Worm (Caenorhabditis elegans) whole organism, young adult: ENCODE results near the gene C16C10.9.
A peak's percentile ranks its signal among the peaks of the same experiment; 100 is the strongest.

ENCODE experiments used
- B0019.2 ChIP-seq: fragments of 200-800 bp; sonication (Bioruptor generic); conservative IDR thresholded peaks from 2 replicates; pipeline ENCODE4 v1.3.6; 2022; ENCODE audit warnings: missing genetic modification reagents, missing genetic modification characterization, missing compliant biosample characterization
- B0336.3 ChIP-seq: fragments of 200-800 bp; sonication (Bioruptor generic); IDR thresholded peaks from 2 replicates; pipeline ENCODE4 v1.3.6; 2022; ENCODE audit warnings: missing genetic modification characterization, missing compliant biosample characterization
- C17E4.6 ChIP-seq: fragments of 200-800 bp; sonication (Bioruptor generic); IDR thresholded peaks from 2 replicates; pipeline ENCODE4 v1.3.6; 2022; ENCODE audit warnings: missing genetic modification reagents, missing genetic modification characterization, missing compliant biosample characterization
- D2030.7 ChIP-seq: fragments of 200-800 bp; sonication (Bioruptor generic); IDR thresholded peaks from 2 replicates; pipeline ENCODE4 v1.3.6; 2022; ENCODE audit warnings: missing genetic modification reagents, missing genetic modification characterization, missing compliant biosample characterization
- F23B12.7 ChIP-seq: sonication (generic microtip); optimal IDR thresholded peaks from 2 replicates; lab custom pipeline; 2017; ENCODE audit warnings: missing genetic modification characterization, mild to moderate bottlenecking, missing compliant biosample characterization, antibody characterized with exemption, moderate library complexity; ENCODE audit not compliant: insufficient read depth
- F37B4.10 ChIP-seq: fragments of 200-800 bp; sonication (Bioruptor generic); IDR thresholded peaks from 2 replicates; pipeline ENCODE4 v1.3.6; 2022; ENCODE audit warnings: missing genetic modification characterization, missing compliant biosample characterization
- F49E8.2 ChIP-seq: sonication (generic microtip); optimal IDR thresholded peaks from 3 replicates; lab custom pipeline; 2017; ENCODE audit warnings: missing genetic modification characterization, mild to moderate bottlenecking, missing compliant biosample characterization, antibody characterized with exemption, moderate library complexity; ENCODE audit not compliant: insufficient read depth
- F52B5.7 ChIP-seq: sonication (generic microtip); optimal IDR thresholded peaks from 2 replicates; lab custom pipeline; 2016; ENCODE audit warnings: mild to moderate bottlenecking, missing genetic modification characterization, missing compliant biosample characterization
- T07F8.4 ChIP-seq: sonication (generic microtip); optimal IDR thresholded peaks from 2 replicates; lab custom pipeline; 2016; ENCODE audit warnings: mild to moderate bottlenecking, missing genetic modification characterization, moderate library complexity, missing compliant biosample characterization
- Y53G8AR.9 ChIP-seq: fragments of 200-800 bp; sonication (Bioruptor generic); conservative IDR thresholded peaks from 2 replicates; pipeline ENCODE4 v1.3.6; 2022; ENCODE audit warnings: missing genetic modification reagents, missing genetic modification characterization, missing compliant biosample characterization
- Y56A3A.18 ChIP-seq: fragments of 200-800 bp; sonication (Bioruptor generic); IDR thresholded peaks from 2 replicates; pipeline ENCODE4 v1.3.6; 2022; ENCODE audit warnings: missing genetic modification reagents, missing genetic modification characterization, missing compliant biosample characterization
- akir-1 ChIP-seq: fragments of 200-800 bp; sonication (Bioruptor generic); optimal IDR thresholded peaks from 2 replicates; lab custom pipeline; 2018; ENCODE audit warnings: mild to moderate bottlenecking, missing genetic modification characterization, moderate library complexity, missing compliant biosample characterization
- ama-1 ChIP-seq, 3 experiments: fragments of 150-350 bp in 1 of 3; sonication (generic microtip) in 2 of 3; optimal IDR thresholded peaks; 2 replicates each; lab custom pipeline; 2014 to 2018; ENCODE audit warnings: missing biosample characterization in 2 of 3, missing genetic modification characterization in 2 of 3, missing genetic modification reagents in 2 of 3
- aptf-2 ChIP-seq: fragments of 200-800 bp; sonication (Bioruptor generic); conservative IDR thresholded peaks from 2 replicates; pipeline ENCODE4 v1.3.6; 2022; ENCODE audit warnings: missing genetic modification reagents, missing genetic modification characterization, missing compliant biosample characterization
- aptf-3 ChIP-seq: fragments of 200-800 bp; sonication (Bioruptor generic); IDR thresholded peaks from 2 replicates; pipeline ENCODE4 v1.3.6; 2022; ENCODE audit warnings: missing genetic modification characterization, missing compliant biosample characterization
- atf-7 ChIP-seq: sonication (generic microtip); optimal IDR thresholded peaks from 2 replicates; lab custom pipeline; 2017; ENCODE audit warnings: mild to moderate bottlenecking, missing genetic modification characterization, missing compliant biosample characterization
- attf-5 ChIP-seq: fragments of 200-800 bp; sonication (Bioruptor generic); optimal IDR thresholded peaks from 2 replicates; lab custom pipeline; 2018; ENCODE audit warnings: mild to moderate bottlenecking, missing genetic modification characterization, missing compliant biosample characterization
- bed-1 ChIP-seq: fragments of 200-800 bp; sonication (Bioruptor generic); IDR thresholded peaks from 2 replicates; pipeline ENCODE4 v1.3.6; 2022; ENCODE audit warnings: missing genetic modification reagents, missing genetic modification characterization, missing compliant biosample characterization
- chd-7 ChIP-seq: sonication (generic microtip); optimal IDR thresholded peaks from 2 replicates; lab custom pipeline; 2016; ENCODE audit warnings: mild to moderate bottlenecking, missing genetic modification characterization, moderate library complexity, missing compliant biosample characterization
- die-1 ChIP-seq: sonication (generic microtip); optimal IDR thresholded peaks from 2 replicates; lab custom pipeline; 2016; ENCODE audit warnings: missing genotype, mild to moderate bottlenecking, missing genetic modification characterization, missing compliant biosample characterization
- dox-1 ChIP-seq: fragments of 200-800 bp; sonication (Bioruptor generic); IDR thresholded peaks from 2 replicates; pipeline ENCODE4 v1.3.6; 2022; ENCODE audit warnings: missing genetic modification reagents, missing genetic modification characterization, missing compliant biosample characterization
- dpff-1 ChIP-seq: sonication (generic microtip); optimal IDR thresholded peaks from 2 replicates; lab custom pipeline; 2017; ENCODE audit warnings: mild to moderate bottlenecking, missing genetic modification characterization, missing compliant biosample characterization
- efl-1 ChIP-seq: fragments of 150-350 bp; optimal IDR thresholded peaks from 2 replicates; lab custom pipeline; 2014; ENCODE audit warnings: missing biosample characterization, missing genetic modification reagents, missing genetic modification characterization
- fkh-3 ChIP-seq: sonication (generic microtip); optimal IDR thresholded peaks from 2 replicates; lab custom pipeline; 2016; ENCODE audit warnings: mild to moderate bottlenecking, missing genetic modification characterization, missing compliant biosample characterization
- gei-17 ChIP-seq: fragments of 200-800 bp; sonication (Bioruptor generic); optimal IDR thresholded peaks from 2 replicates; lab custom pipeline; 2018; ENCODE audit warnings: mild to moderate bottlenecking, missing genetic modification characterization, missing compliant biosample characterization
- hlh-26 ChIP-seq: fragments of 200-800 bp; sonication (Bioruptor generic); conservative IDR thresholded peaks from 2 replicates; pipeline ENCODE4 v1.3.6; 2022; ENCODE audit warnings: missing genetic modification reagents, missing genetic modification characterization, missing compliant biosample characterization
- hmg-20 ChIP-seq: fragments of 200-800 bp; sonication (Bioruptor generic); IDR thresholded peaks from 2 replicates; pipeline ENCODE4 v1.3.6; 2022; ENCODE audit warnings: missing genetic modification reagents, missing genetic modification characterization, missing compliant biosample characterization
- hsf-1 ChIP-seq: fragments of 200-800 bp; sonication (Bioruptor generic); IDR thresholded peaks from 2 replicates; pipeline ENCODE4 v1.3.6; 2022; ENCODE audit warnings: missing genetic modification reagents, missing genetic modification characterization, missing compliant biosample characterization
- lin-26 ChIP-seq: fragments of 200-800 bp; sonication (Bioruptor generic); IDR thresholded peaks from 2 replicates; pipeline ENCODE4 v1.3.6; 2022; ENCODE audit warnings: missing genetic modification reagents, missing genetic modification characterization, missing compliant biosample characterization
- lsl-1 ChIP-seq: fragments of 200-800 bp; sonication (Bioruptor generic); optimal IDR thresholded peaks from 2 replicates; lab custom pipeline; 2018; ENCODE audit warnings: mild to moderate bottlenecking, missing genetic modification characterization, moderate library complexity, missing compliant biosample characterization
- madf-10 ChIP-seq: sonication (generic microtip); optimal IDR thresholded peaks from 2 replicates; lab custom pipeline; 2016; ENCODE audit warnings: mild to moderate bottlenecking, missing genetic modification characterization, missing compliant biosample characterization
- mes-4 ChIP-seq: sonication (generic microtip); optimal IDR thresholded peaks from 2 replicates; lab custom pipeline; 2016; ENCODE audit warnings: missing genotype, missing genetic modification characterization, missing compliant biosample characterization
- mxl-1 ChIP-seq: sonication (generic microtip); optimal IDR thresholded peaks from 2 replicates; lab custom pipeline; 2016; ENCODE audit warnings: missing genetic modification characterization, missing compliant biosample characterization
- nfya-2 ChIP-seq: fragments of 200-800 bp; sonication (Bioruptor generic); IDR thresholded peaks from 2 replicates; pipeline ENCODE4 v1.3.6; 2022; ENCODE audit warnings: missing genetic modification reagents, missing genetic modification characterization, missing compliant biosample characterization
- nfyb-1 ChIP-seq: fragments of 200-800 bp; sonication (Bioruptor generic); IDR thresholded peaks from 2 replicates; pipeline ENCODE4 v1.3.6; 2022; ENCODE audit warnings: missing genetic modification reagents, missing genetic modification characterization, missing compliant biosample characterization
- nhr-120 ChIP-seq: fragments of 200-800 bp; sonication (Bioruptor generic); IDR thresholded peaks from 2 replicates; pipeline ENCODE4 v1.3.6; 2022; ENCODE audit warnings: missing genetic modification characterization, missing compliant biosample characterization
- nhr-179 ChIP-seq: sonication (generic microtip); optimal IDR thresholded peaks from 2 replicates; lab custom pipeline; 2016; ENCODE audit warnings: mild to moderate bottlenecking, missing genetic modification characterization, missing compliant biosample characterization
- pbrm-1 ChIP-seq: fragments of 200-800 bp; sonication (Bioruptor generic); IDR thresholded peaks from 2 replicates; pipeline ENCODE4 v1.3.6; 2022; ENCODE audit warnings: missing genetic modification reagents, missing genetic modification characterization, missing compliant biosample characterization
- rcor-1 ChIP-seq: fragments of 200-800 bp; sonication (Bioruptor generic); IDR thresholded peaks from 2 replicates; pipeline ENCODE4 v1.3.6; 2022; ENCODE audit warnings: missing genetic modification reagents, missing genetic modification characterization, missing compliant biosample characterization
- rec-8 ChIP-seq, 2 experiments: sonication (generic microtip); optimal IDR thresholded peaks; 2 replicates each; lab custom pipeline; 2016; ENCODE audit warnings: mild to moderate bottlenecking in 2 of 2, missing genetic modification characterization in 2 of 2, missing genetic modification reagents in 2 of 2, missing genotype in 2 of 2, missing biosample characterization in 1 of 2, missing compliant biosample characterization in 1 of 2, moderate library complexity in 1 of 2
- sea-2 ChIP-seq: fragments of 200-800 bp; sonication (Bioruptor generic); IDR thresholded peaks from 2 replicates; pipeline ENCODE4 v1.3.6; 2022; ENCODE audit warnings: missing genetic modification characterization, missing compliant biosample characterization
- snpc-4 ChIP-seq, 5 experiments: fragments of 150-350 bp in 1 of 5; sonication (generic microtip) in 4 of 5; optimal IDR thresholded peaks; 2 replicates each; lab custom pipeline; 2014 to 2018; ENCODE audit warnings: missing genetic modification characterization in 5 of 5, missing biosample characterization in 3 of 5, antibody characterized with exemption in 2 of 5, mild to moderate bottlenecking in 2 of 5, missing compliant biosample characterization in 2 of 5, missing genotype in 2 of 5, moderate library complexity in 2 of 5, missing genetic modification reagents in 1 of 5
- tlf-1 ChIP-seq: fragments of 200-800 bp; sonication (Bioruptor generic); optimal IDR thresholded peaks from 2 replicates; lab custom pipeline; 2018; ENCODE audit warnings: mild to moderate bottlenecking, missing genetic modification characterization, missing compliant biosample characterization
- unc-130 ChIP-seq: sonication (generic microtip); optimal IDR thresholded peaks from 2 replicates; lab custom pipeline; 2016; ENCODE audit warnings: missing genetic modification reagents, missing genetic modification characterization, missing compliant biosample characterization
- xnd-1 ChIP-seq: sonication (generic microtip); optimal IDR thresholded peaks from 2 replicates; lab custom pipeline; 2016; ENCODE audit warnings: missing genotype, missing genetic modification reagents, missing genetic modification characterization, missing compliant biosample characterization
- zfh-2 ChIP-seq: fragments of 200-800 bp; sonication (Bioruptor generic); conservative IDR thresholded peaks from 2 replicates; pipeline ENCODE4 v1.3.6; 2022; ENCODE audit warnings: missing genetic modification reagents, missing genetic modification characterization, missing compliant biosample characterization
- ztf-25 ChIP-seq: fragments of 200-800 bp; sonication (Bioruptor generic); IDR thresholded peaks from 2 replicates; pipeline ENCODE4 v1.3.6; 2022; ENCODE audit warnings: missing genetic modification reagents, missing genetic modification characterization, missing compliant biosample characterization
- ztf-28 ChIP-seq: fragments of 200-800 bp; sonication (Bioruptor generic); IDR thresholded peaks from 2 replicates; pipeline ENCODE4 v1.3.6; 2022; ENCODE audit warnings: missing genetic modification reagents, missing genetic modification characterization, missing compliant biosample characterization

C16C10.9 gene

DNA sequence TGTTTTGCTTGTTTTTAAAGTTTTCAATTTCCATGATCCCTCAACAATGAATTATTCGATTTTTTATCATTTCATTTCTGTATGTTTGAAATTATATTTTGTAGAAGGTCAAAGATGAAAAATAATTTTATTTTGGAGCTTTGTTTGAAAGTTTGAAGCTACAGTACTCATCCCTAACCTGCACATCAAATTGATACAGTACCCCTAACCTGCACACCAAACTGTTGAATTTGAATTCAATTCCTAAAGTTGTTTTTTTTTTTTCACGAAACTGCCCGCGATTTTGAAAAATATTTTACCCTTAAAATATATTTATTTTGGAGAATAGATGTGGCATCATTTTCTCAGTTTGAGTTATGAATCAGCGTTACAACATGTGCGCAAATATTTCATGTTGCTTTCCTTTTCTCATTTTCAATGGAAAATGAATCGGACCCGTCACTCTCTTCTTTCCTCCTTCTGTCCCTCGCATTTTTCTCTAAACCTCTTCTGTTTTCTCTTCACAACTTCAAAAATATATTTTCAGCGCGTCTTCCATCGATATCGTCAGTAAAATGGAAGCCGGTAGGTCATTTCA, 48.6 kb upstream of the C16C10.9 start, which contains the start of gene R74.8 (continued):
- no peak for TF ChIP-seq nhr-120 (GFP tag; lab: Robert Waterston, UW)
- TF ChIP-seq bed-1, result no peak
- no peak for TF ChIP-seq madf-10 (tag; lab: Kevin White, UChicago)
- TF ChIP-seq aptf-3 (GFP tag; lab: Robert Waterston, UW), result no peak
- no peak for TF ChIP-seq ztf-28 (GFP tag; lab: Robert Waterston, UW)
- TF ChIP-seq F37B4.10 (GFP tag; lab: Robert Waterston, UW), result no peak
- no peak for TF ChIP-seq sea-2 (GFP tag; lab: Robert Waterston, UW)
- no peak for TF ChIP-seq B0336.3 (GFP tag; lab: Robert Waterston, UW)
- peak; percentile 9; the same call in 1 of the 2 replicates for TF ChIP-seq dox-1
- TF ChIP-seq efl-1 (GFP tag; lab: Kevin White, UChicago), result peak; percentile 72
- TF ChIP-seq Y56A3A.18 (GFP tag; lab: Robert Waterston, UW), result no peak
- TF ChIP-seq D2030.7 (GFP tag; lab: Robert Waterston, UW), result peak; percentile 64; the same call in 1 of the 2 replicates
- no peak for TF ChIP-seq ztf-25 (GFP tag; lab: Robert Waterston, UW)
- TF ChIP-seq B0019.2 (GFP tag; lab: Robert Waterston, UW), result 0 out of 2 replicates have a peak, but pooled peaks have one; percentile 19
- no peak for TF ChIP-seq akir-1
- no peak for TF ChIP-seq atf-7 (tag; lab: Kevin White, UChicago)
- no peak for TF ChIP-seq gei-17 (GFP tag; lab: Kevin White, UChicago)
- peak; percentile 64 for TF ChIP-seq unc-130
- no peak for TF ChIP-seq rec-8 (tag; optimal IDR thresholded peaks at IDR 0.05; lab: Kevin White, UChicago)
- TF ChIP-seq fkh-3 (tag; lab: Kevin White, UChicago), result no peak
- TF ChIP-seq pbrm-1 (GFP tag; lab: Robert Waterston, UW), result no peak
- TF ChIP-seq die-1, result no peak
- TF ChIP-seq nfya-2 (GFP tag; lab: Robert Waterston, UW), result no peak
- no peak for TF ChIP-seq attf-5 (GFP tag; lab: Kevin White, UChicago)
- TF ChIP-seq lin-26 (GFP tag; lab: Robert Waterston, UW), result no peak
- TF ChIP-seq xnd-1 (tag; lab: Kevin White, UChicago), result peak; percentile 70
- peak; percentile 73 for TF ChIP-seq hsf-1 (GFP tag; lab: Robert Waterston, UW)
- no peak for TF ChIP-seq T07F8.4 (tag; lab: Kevin White, UChicago)
- peak; percentile 61 for TF ChIP-seq F49E8.2
- TF ChIP-seq hlh-26, result no peak
- no peak for TF ChIP-seq aptf-2
- no peak for TF ChIP-seq C17E4.6
- no peak for TF ChIP-seq nhr-179 (tag; lab: Kevin White, UChicago)
- TF ChIP-seq ama-1 (optimal IDR thresholded peaks at IDR 0.05; lab: Kevin White, UChicago), result no peak
- no peak for TF ChIP-seq ama-1 (GFP tag; optimal IDR thresholded peaks at IDR 0.05; lab: Kevin White, UChicago)
- TF ChIP-seq nfyb-1, result no peak
- no peak for TF ChIP-seq dpff-1 (tag; lab: Kevin White, UChicago)
- TF ChIP-seq mxl-1 (tag; lab: Kevin White, UChicago), result no peak

DNA sequence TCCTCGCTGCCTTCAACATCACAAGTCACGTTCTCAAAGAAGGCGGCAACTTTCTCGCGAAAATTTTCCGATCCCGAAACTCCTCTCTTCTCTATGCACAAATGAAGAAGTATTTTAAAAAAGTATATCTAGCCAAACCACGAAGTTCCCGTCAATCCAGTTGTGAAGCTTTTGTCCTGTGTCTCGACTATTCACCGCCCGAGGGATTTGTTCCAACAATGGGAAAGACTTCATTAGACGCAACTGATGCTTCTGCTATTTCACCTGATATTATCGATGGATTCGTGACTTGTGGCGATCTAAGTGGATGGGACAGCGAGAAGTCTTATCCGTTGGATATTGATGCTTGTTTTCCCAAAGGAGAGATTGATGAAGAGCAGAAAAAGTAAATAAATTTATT, 47.8 kb upstream of the C16C10.9 start:
- TF ChIP-seq lsl-1 (GFP tag; lab: Kevin White, UChicago), result no peak
- no peak for TF ChIP-seq nfyb-1
- TF ChIP-seq tlf-1, result no peak
- TF ChIP-seq chd-7 (tag; lab: Kevin White, UChicago), result no peak
- no peak for TF ChIP-seq bed-1
- no peak for TF ChIP-seq rcor-1 (GFP tag; lab: Robert Waterston, UW)
- TF ChIP-seq zfh-2 (GFP tag; lab: Robert Waterston, UW), result no peak
- TF ChIP-seq snpc-4 (GFP tag; optimal IDR thresholded peaks at IDR 0.05; lab: Kevin White, UChicago), result no peak
- no peak for TF ChIP-seq snpc-4 (tag; optimal IDR thresholded peaks at IDR 0.05; lab: Kevin White, UChicago)
- TF ChIP-seq Y53G8AR.9 (GFP tag; lab: Robert Waterston, UW), result no peak
- TF ChIP-seq nhr-179 (tag; lab: Kevin White, UChicago), result no peak
- TF ChIP-seq hsf-1 (GFP tag; lab: Robert Waterston, UW), result no peak
- TF ChIP-seq F52B5.7 (tag; lab: Kevin White, UChicago), result no peak
- no peak for TF ChIP-seq mes-4 (tag; lab: Kevin White, UChicago)
- TF ChIP-seq hmg-20 (GFP tag; lab: Robert Waterston, UW), result no peak
- no peak for TF ChIP-seq F23B12.7 (tag; lab: Kevin White, UChicago)
- no peak for TF ChIP-seq efl-1 (GFP tag; lab: Kevin White, UChicago)
